Fruit fly (Drosophila melanogaster) whole organism, embryonic: Measurements from ENCODE around the gene Mlc-c.

Experiments used
- Bdp1 ChIP-seq: fragments of 200-800 bp; sonication (Bioruptor generic); optimal IDR thresholded peaks from 3 replicates; lab custom pipeline; 2016; ENCODE audit warnings: missing biosample characterization, missing genetic modification characterization
- CG10147 ChIP-seq: fragments of 200-800 bp; sonication (Bioruptor generic); optimal IDR thresholded peaks from 2 replicates; lab custom pipeline; 2019; ENCODE audit warnings: missing biosample characterization, mild to moderate bottlenecking, missing genetic modification characterization, moderate library complexity
- CG10321 ChIP-seq: fragments of 200-800 bp; sonication (Bioruptor generic); IDR thresholded peaks from 2 replicates; pipeline ENCODE4 v1.3.6; 2022; ENCODE audit warnings: missing biosample characterization, missing genetic modification characterization
- CG11085 ChIP-seq: fragments of 200-800 bp; sonication (Bioruptor generic); IDR thresholded peaks from 2 replicates; pipeline ENCODE4 v1.3.6; 2022; ENCODE audit warnings: missing biosample characterization, missing genetic modification characterization
- CG12104 ChIP-seq: fragments of 200-800 bp; sonication (Bioruptor generic); optimal IDR thresholded peaks from 3 replicates; lab custom pipeline; 2016; ENCODE audit warnings: missing biosample characterization, missing genetic modification characterization
- CG13775 ChIP-seq: fragments of 200-800 bp; sonication (Bioruptor generic); optimal IDR thresholded peaks from 3 replicates; lab custom pipeline; 2017; ENCODE audit warnings: missing biosample characterization, mild to moderate bottlenecking, missing genetic modification characterization
- CG1647 ChIP-seq: fragments of 200-800 bp; sonication (Bioruptor generic); optimal IDR thresholded peaks from 3 replicates; lab custom pipeline; 2016; ENCODE audit warnings: missing biosample characterization, missing genetic modification characterization
- CG17385 ChIP-seq: fragments of 200-800 bp; sonication (Bioruptor generic); optimal IDR thresholded peaks from 3 replicates; lab custom pipeline; 2018; ENCODE audit warnings: missing biosample characterization, mild to moderate bottlenecking, missing genetic modification characterization
- CG17568 ChIP-seq: fragments of 200-800 bp; sonication (Bioruptor generic); optimal IDR thresholded peaks from 2 replicates; lab custom pipeline; 2018; ENCODE audit warnings: missing biosample characterization, mild to moderate bottlenecking, missing genetic modification characterization, moderate library complexity
- CG17802 ChIP-seq: fragments of 200-800 bp; sonication (Bioruptor generic); optimal IDR thresholded peaks from 2 replicates; lab custom pipeline; 2018; ENCODE audit warnings: missing biosample characterization, mild to moderate bottlenecking, missing genetic modification characterization, moderate library complexity
- CG18599 ChIP-seq: fragments of 200-800 bp; sonication (Bioruptor generic); optimal IDR thresholded peaks from 3 replicates; lab custom pipeline; 2017; ENCODE audit warnings: missing biosample characterization, missing genetic modification characterization, mild to moderate bottlenecking, moderate library complexity, missing genetic modification reagents
- CG18764 ChIP-seq: fragments of 200-800 bp; sonication (Bioruptor generic); optimal IDR thresholded peaks from 3 replicates; lab custom pipeline; 2016; ENCODE audit warnings: missing biosample characterization, missing genetic modification characterization
- CG2120 ChIP-seq: fragments of 200-800 bp; sonication (Bioruptor generic); optimal IDR thresholded peaks from 3 replicates; lab custom pipeline; 2016; ENCODE audit warnings: missing biosample characterization, missing genetic modification characterization
- CG30403 ChIP-seq: fragments of 200-800 bp; sonication (Bioruptor generic); optimal IDR thresholded peaks from 3 replicates; lab custom pipeline; 2016; ENCODE audit warnings: missing biosample characterization, missing genetic modification characterization
- CG32767 ChIP-seq: fragments of 200-800 bp; sonication (Bioruptor generic); IDR thresholded peaks from 2 replicates; pipeline ENCODE4 v1.3.6; 2022; ENCODE audit warnings: missing biosample characterization, missing genetic modification characterization
- CG42726 ChIP-seq: fragments of 200-800 bp; sonication (Bioruptor generic); IDR thresholded peaks from 2 replicates; pipeline ENCODE4 v1.3.6; 2022; ENCODE audit warnings: missing biosample characterization, missing genetic modification characterization; ENCODE audit not compliant: partially characterized antibody
- CG4820 ChIP-seq: fragments of 200-800 bp; sonication (Bioruptor generic); optimal IDR thresholded peaks from 3 replicates; lab custom pipeline; 2016; ENCODE audit warnings: missing biosample characterization, missing genetic modification characterization
- CG4854 ChIP-seq: fragments of 200-800 bp; sonication (Bioruptor generic); optimal IDR thresholded peaks from 2 replicates; lab custom pipeline; 2016; ENCODE audit warnings: missing biosample characterization, missing genetic modification characterization, inconsistent platforms
- CG6254 ChIP-seq: fragments of 200-800 bp; sonication (Bioruptor generic); optimal IDR thresholded peaks from 3 replicates; lab custom pipeline; 2017; ENCODE audit warnings: mild to moderate bottlenecking, missing biosample characterization, missing genetic modification reagents, missing genetic modification characterization
- CG6791 ChIP-seq: fragments of 200-800 bp; sonication (Bioruptor generic); IDR thresholded peaks from 3 replicates; pipeline ENCODE4 v1.3.6; 2022; ENCODE audit warnings: missing biosample characterization, missing genetic modification characterization; ENCODE audit not compliant: partially characterized antibody
- CG7786 ChIP-seq: fragments of 200-800 bp; sonication (Bioruptor generic); optimal IDR thresholded peaks from 2 replicates; lab custom pipeline; 2016; ENCODE audit warnings: missing biosample characterization, missing genetic modification characterization
- CG7839 ChIP-seq: fragments of 200-800 bp; sonication (Bioruptor generic); optimal IDR thresholded peaks from 3 replicates; lab custom pipeline; 2018; ENCODE audit warnings: missing biosample characterization, mild to moderate bottlenecking, missing genetic modification characterization, moderate library complexity
- CG8089 ChIP-seq: fragments of 200-800 bp; sonication (Bioruptor generic); optimal IDR thresholded peaks from 3 replicates; lab custom pipeline; 2016; ENCODE audit warnings: missing biosample characterization, missing genetic modification characterization
- CoRest ChIP-seq: fragments of 200-800 bp; sonication (Bioruptor generic); optimal IDR thresholded peaks from 3 replicates; lab custom pipeline; 2018; ENCODE audit warnings: missing biosample characterization, mild to moderate bottlenecking, missing genetic modification characterization, moderate library complexity
- CrebB ChIP-seq: fragments of 200-800 bp; sonication (Bioruptor generic); optimal IDR thresholded peaks from 3 replicates; lab custom pipeline; 2018; ENCODE audit warnings: missing biosample characterization, mild to moderate bottlenecking, missing genetic modification characterization
- Dp ChIP-seq: fragments of 200-800 bp; sonication (Bioruptor generic); optimal IDR thresholded peaks from 2 replicates; lab custom pipeline; 2018; ENCODE audit warnings: missing biosample characterization, mild to moderate bottlenecking, missing genetic modification characterization, moderate library complexity
- Ets65A ChIP-seq: fragments of 200-800 bp; sonication (Bioruptor generic); peaks from one replicate; lab custom pipeline; 2016; ENCODE audit warnings: missing biosample characterization, missing genetic modification characterization
- Lpt ChIP-seq: fragments of >200 bp; optimal IDR thresholded peaks from 2 replicates; lab custom pipeline; 2018; ENCODE audit warnings: missing biosample characterization, missing genetic modification characterization
- NC2α ChIP-seq: fragments of 200-800 bp; sonication (Bioruptor generic); optimal IDR thresholded peaks from 2 replicates; lab custom pipeline; 2016; ENCODE audit warnings: missing biosample characterization, missing genetic modification characterization
- NK7.1 ChIP-seq: fragments of 200-800 bp; sonication (Bioruptor generic); optimal IDR thresholded peaks from 3 replicates; lab custom pipeline; 2016; ENCODE audit warnings: missing biosample characterization, missing genetic modification characterization
- Ptx1 ChIP-seq: fragments of 200-800 bp; sonication (Bioruptor generic); IDR thresholded peaks from 2 replicates; pipeline ENCODE4 v1.3.6; 2022; ENCODE audit warnings: missing biosample characterization, missing genetic modification characterization
- Ravus ChIP-seq: fragments of 200-800 bp; sonication (Bioruptor generic); IDR thresholded peaks from 2 replicates; pipeline ENCODE4 v1.3.6; 2022; ENCODE audit warnings: missing biosample characterization, missing genetic modification characterization
- Rx ChIP-seq: fragments of 200-800 bp; sonication (Bioruptor generic); IDR thresholded peaks from 2 replicates; pipeline ENCODE4 v1.3.6; 2022; ENCODE audit warnings: missing biosample characterization, missing genetic modification characterization
- Sry-β ChIP-seq: fragments of 200-800 bp; sonication (Bioruptor generic); optimal IDR thresholded peaks from 2 replicates; lab custom pipeline; 2018; ENCODE audit warnings: missing biosample characterization, mild to moderate bottlenecking, missing genetic modification characterization, moderate library complexity
- Stat92E ChIP-seq, 3 experiments: fragments of >200 bp in 2 of 3; fragments of 200-800 bp in 1 of 3; sonication (Bioruptor generic) in 1 of 3; optimal IDR thresholded peaks; 2 replicates each; lab custom pipeline; 2017 to 2019; ENCODE audit warnings: missing biosample characterization in 3 of 3, missing genetic modification characterization in 3 of 3, mild to moderate bottlenecking in 1 of 3, moderate library complexity in 1 of 3
- Xbp1 ChIP-seq: fragments of 200-800 bp; sonication (Bioruptor generic); optimal IDR thresholded peaks from 3 replicates; lab custom pipeline; 2016; ENCODE audit warnings: missing biosample characterization, mild to moderate bottlenecking, missing genetic modification characterization
- ab ChIP-seq: fragments of 200-800 bp; sonication (Bioruptor generic); optimal IDR thresholded peaks from 2 replicates; lab custom pipeline; 2016; ENCODE audit warnings: missing biosample characterization, missing genetic modification characterization
- btn ChIP-seq: fragments of 200-800 bp; sonication (Bioruptor generic); optimal IDR thresholded peaks from 2 replicates; lab custom pipeline; 2016; ENCODE audit warnings: missing biosample characterization, missing genetic modification characterization
- caup ChIP-seq: fragments of 200-800 bp; sonication (Bioruptor generic); optimal IDR thresholded peaks from 3 replicates; lab custom pipeline; 2017; ENCODE audit warnings: missing biosample characterization, mild to moderate bottlenecking, missing genetic modification characterization, moderate library complexity; ENCODE audit not compliant: severe bottlenecking
- danr ChIP-seq: fragments of 200-800 bp; sonication (Bioruptor generic); IDR thresholded peaks from 2 replicates; pipeline ENCODE4 v1.3.6; 2022; ENCODE audit warnings: missing biosample characterization, missing genetic modification characterization
- dati ChIP-seq: fragments of 200-800 bp; sonication (Bioruptor generic); IDR thresholded peaks from 2 replicates; pipeline ENCODE4 v1.3.6; 2022; ENCODE audit warnings: missing biosample characterization, missing genetic modification characterization
- esg ChIP-seq: fragments of 200-800 bp; sonication (Bioruptor generic); conservative IDR thresholded peaks from 2 replicates; pipeline ENCODE4 v1.3.6; 2022; ENCODE audit warnings: missing biosample characterization, missing genetic modification characterization
- hb ChIP-seq: fragments of 200-800 bp; sonication (Bioruptor generic); IDR thresholded peaks from 3 replicates; pipeline ENCODE4 v1.3.6; 2022; ENCODE audit warnings: missing biosample characterization, missing genetic modification characterization; ENCODE audit not compliant: partially characterized antibody
- hth ChIP-seq: fragments of >200 bp; optimal IDR thresholded peaks from 2 replicates; lab custom pipeline; 2017; ENCODE audit warnings: inconsistent platforms
- kah ChIP-seq: fragments of 200-800 bp; sonication (Bioruptor generic); optimal IDR thresholded peaks from 2 replicates; lab custom pipeline; 2018; ENCODE audit warnings: missing biosample characterization, mild to moderate bottlenecking, missing genetic modification characterization
- klu ChIP-seq: fragments of 200-800 bp; sonication (Bioruptor generic); IDR thresholded peaks from 2 replicates; pipeline ENCODE4 v1.3.6; 2022; ENCODE audit warnings: missing biosample characterization, missing genetic modification characterization
- scrt ChIP-seq: fragments of 200-800 bp; sonication (Bioruptor generic); optimal IDR thresholded peaks from 2 replicates; lab custom pipeline; 2018; ENCODE audit warnings: missing biosample characterization, mild to moderate bottlenecking, missing genetic modification characterization, moderate library complexity
- slbo ChIP-seq: fragments of 200-800 bp; sonication (Bioruptor generic); IDR thresholded peaks from 2 replicates; pipeline ENCODE4 v1.3.6; 2022; ENCODE audit warnings: missing biosample characterization, missing genetic modification characterization
- sna ChIP-seq: fragments of 200-800 bp; sonication (Bioruptor generic); IDR thresholded peaks from 2 replicates; pipeline ENCODE4 v1.3.6; 2022; ENCODE audit warnings: missing biosample characterization, missing genetic modification characterization; ENCODE audit not compliant: partially characterized antibody
- toy ChIP-seq: fragments of 200-800 bp; sonication (Bioruptor generic); IDR thresholded peaks from 2 replicates; pipeline ENCODE4 v1.3.6; 2022; ENCODE audit warnings: missing biosample characterization, missing genetic modification characterization
- zen2 ChIP-seq: fragments of 200-800 bp; sonication (Bioruptor generic); IDR thresholded peaks from 3 replicates; pipeline ENCODE4 v1.3.6; 2022; ENCODE audit warnings: missing biosample characterization, missing genetic modification characterization; ENCODE audit not compliant: partially characterized antibody

Gene Mlc-c

DNA sequence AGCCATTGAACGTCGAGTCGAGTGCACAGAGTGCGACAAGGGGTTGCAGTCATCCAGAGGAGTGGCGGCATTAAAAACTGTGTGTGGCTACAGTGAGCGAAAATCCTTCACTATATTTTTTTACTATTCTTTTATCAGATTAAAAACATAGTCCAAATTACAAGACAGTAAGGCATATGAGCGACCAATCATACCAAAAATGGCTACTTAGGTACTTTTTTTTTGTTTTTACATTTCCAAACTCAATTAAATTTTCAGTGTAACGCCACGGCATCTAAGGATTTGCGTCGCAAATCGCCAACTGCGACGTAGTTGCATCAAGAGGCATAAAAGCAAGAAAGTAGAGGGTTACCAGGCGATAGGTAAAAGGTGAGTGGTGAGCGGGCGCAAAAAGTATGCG, 16.7 kb upstream of the Mlc-c start (continued):
- peak; percentile 13 for TF ChIP-seq CG17802 (tag; lab: Kevin White, UChicago)
- TF ChIP-seq CG1647 (GFP tag; lab: Kevin White, UChicago), result no peak
- TF ChIP-seq CoRest (tag; lab: Kevin White, UChicago), result peak; percentile 33
- no peak for TF ChIP-seq Rx
- peak; percentile 8 for TF ChIP-seq btn (GFP tag; lab: Kevin White, UChicago)
- TF ChIP-seq NK7.1 (GFP tag; lab: Kevin White, UChicago), result no peak
- TF ChIP-seq zen2 (GFP tag; lab: Robert Waterston, UW), result no peak
- TF ChIP-seq CG8089 (GFP tag; lab: Kevin White, UChicago), result no peak
- TF ChIP-seq caup, result peak; percentile 16
- TF ChIP-seq CG7786, result peak; percentile 53
- no peak for TF ChIP-seq CrebB (tag; lab: Kevin White, UChicago)
- TF ChIP-seq CG4820 (GFP tag; lab: Kevin White, UChicago), result peak; percentile 45
- TF ChIP-seq kah, result no peak
- TF ChIP-seq esg (GFP tag; lab: Robert Waterston, UW), result peak; percentile 19; the same call in 1 of the 2 replicates
- TF ChIP-seq scrt (GFP tag; lab: Kevin White, UChicago), result no peak
- TF ChIP-seq CG12104, result no peak
- TF ChIP-seq CG13775 (GFP tag; lab: Kevin White, UChicago), result peak; percentile 17
- TF ChIP-seq CG2120 (GFP tag; lab: Kevin White, UChicago), result no peak
- no peak for TF ChIP-seq CG6254 (GFP tag; lab: Kevin White, UChicago)
- TF ChIP-seq sna (GFP tag; lab: Robert Waterston, UW), result no peak
- TF ChIP-seq CG4854 (GFP tag; lab: Kevin White, UChicago), result no peak
- peak; percentile 10 for TF ChIP-seq CG17568
- peak; percentile 22 for TF ChIP-seq CG18764 (GFP tag; lab: Kevin White, UChicago)
- no peak for TF ChIP-seq Sry-β (GFP tag; lab: Kevin White, UChicago)
- peak; percentile 84 for TF ChIP-seq Ets65A (GFP tag; lab: Kevin White, UChicago)
- TF ChIP-seq Lpt (GFP tag; lab: Kevin White, UChicago), result no peak
- no peak for TF ChIP-seq CG42726 (GFP tag; lab: Robert Waterston, UW)
- no peak for TF ChIP-seq dati
- no peak for TF ChIP-seq CG10147 (GFP tag; lab: Kevin White, UChicago)
- TF ChIP-seq CG10321 (GFP tag; lab: Robert Waterston, UW), result 0 out of 2 replicates have a peak, but pooled peaks have one; percentile 18
- TF ChIP-seq Xbp1 (GFP tag; lab: Kevin White, UChicago), result peak; percentile 53
- TF ChIP-seq Ravus, result no peak; the same call in 1 of the 2 replicates
- no peak for TF ChIP-seq ab (GFP tag; lab: Kevin White, UChicago)
- no peak for TF ChIP-seq CG11085 (GFP tag; lab: Robert Waterston, UW)
- no peak for TF ChIP-seq klu (GFP tag; lab: Robert Waterston, UW)
- TF ChIP-seq CG6791 (GFP tag; lab: Robert Waterston, UW), result no peak
- TF ChIP-seq CG18599, result peak; percentile 51
- peak; percentile 35 for TF ChIP-seq Ptx1 (GFP tag; lab: Robert Waterston, UW)
- no peak for TF ChIP-seq Bdp1 (GFP tag; lab: Kevin White, UChicago)
- peak; percentile 62 for TF ChIP-seq CG32767 (GFP tag; lab: Robert Waterston, UW)
- TF ChIP-seq slbo (GFP tag; lab: Robert Waterston, UW), result no peak; the same call in 1 of the 2 replicates
- peak; percentile 55 for TF ChIP-seq CG7839 (tag; lab: Kevin White, UChicago)
- peak; percentile 4 for TF ChIP-seq CG17385
- no peak for TF ChIP-seq hb
- no peak for TF ChIP-seq Stat92E (GFP tag; optimal IDR thresholded peaks at IDR 0.05; lab: Kevin White, UChicago)
- TF ChIP-seq toy, result no peak
- TF ChIP-seq hth (lab: Kevin White, UChicago), result no peak
- TF ChIP-seq NC2α, result no peak
- peak; percentile 23 for TF ChIP-seq CG30403 (GFP tag; lab: Kevin White, UChicago)
- TF ChIP-seq Dp (GFP tag; lab: Kevin White, UChicago), result no peak
- no peak for TF ChIP-seq danr
